Worm (Caenorhabditis elegans): Measurements from ENCODE around the gene W06A7.2.

DNA sequence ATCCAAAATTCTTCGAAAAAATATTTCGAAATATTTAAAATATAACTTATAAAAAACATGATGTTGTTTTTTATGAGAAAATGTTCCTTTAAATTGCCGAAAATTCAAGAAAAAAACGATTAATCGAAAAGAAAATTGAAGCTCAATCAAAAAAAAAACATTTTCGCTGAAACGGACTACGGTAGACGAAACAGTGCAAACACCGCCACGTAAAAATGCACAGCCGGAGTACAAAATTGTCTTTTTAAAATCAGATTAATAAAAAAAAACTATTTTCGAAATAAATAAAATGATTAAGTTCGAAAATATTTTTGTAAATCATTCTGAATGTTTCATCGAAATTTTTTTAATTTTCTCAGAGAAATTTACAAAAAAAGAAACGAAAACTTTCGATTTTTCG is 8.1 kb upstream of the W06A7.2 start:
- TF ChIP-seq fos-1 (tag; optimal IDR thresholded peaks at IDR 0.05) (no peak), unc-62 (GFP tag; optimal IDR thresholded peaks at IDR 0.05) (no peak), ama-1 (optimal IDR thresholded peaks at IDR 0.05) (no peak), elt-1 (tag; optimal IDR thresholded peaks at IDR 0.05) (no peak), nhr-28 (tag; optimal IDR thresholded peaks at IDR 0.05) (no peak), ztf-4 (tag; optimal IDR thresholded peaks at IDR 0.05) (no peak), nhr-237 (tag; optimal IDR thresholded peaks at IDR 0.05) (no peak), lsy-12 (tag; optimal IDR thresholded peaks at IDR 0.05) (no peak), snpc-4 (tag; optimal IDR thresholded peaks at IDR 0.05) (no peak), ceh-28 (tag; optimal IDR thresholded peaks at IDR 0.05) (no peak), pha-4 (tag; optimal IDR thresholded peaks at IDR 0.05) (no peak), nhr-76 (tag; optimal IDR thresholded peaks at IDR 0.05) (no peak)

Measured in whole organism, L3 larva.